Worm (Caenorhabditis elegans): ENCODE data around the gene C32D5.14.
A peak's percentile ranks its signal among the peaks of the same experiment; 100 is the strongest.

C32D5.14 gene

ce11 chrII:6331222-6331830 is 4.0 kb upstream of the C32D5.14 start, which contains the start of gene set-4 (continued):
- TF ChIP-seq Y48G9A.11 (GFP tag; IDR thresholded peaks at IDR 0.05) (no peak), unc-130 (GFP tag; optimal IDR thresholded peaks at IDR 0.05) (peak; percentile 48), lin-1 (GFP tag; IDR thresholded peaks at IDR 0.05) (peak; percentile 82; the same call in 1 of the 2 replicates), ctbp-1 (GFP tag; IDR thresholded peaks at IDR 0.05) (peak; percentile 88), unc-62 (GFP tag; optimal IDR thresholded peaks at IDR 0.05 in 1 of 2) (peak in 1 of 2 experiments; percentile 75), unc-62 (tag; optimal IDR thresholded peaks at IDR 0.05) (no peak), lin-39 (tag; optimal IDR thresholded peaks at IDR 0.05) (no peak), nhr-41 (GFP tag; IDR thresholded peaks at IDR 0.05) (peak; percentile 22; the same call in 1 of the 2 replicates), skn-1 (tag; optimal IDR thresholded peaks at IDR 0.05) (no peak), snpc-4 (tag; optimal IDR thresholded peaks at IDR 0.05) (no peak), F37D6.2 (tag; optimal IDR thresholded peaks at IDR 0.05) (peak; percentile 90), pqm-1 (tag; optimal IDR thresholded peaks at IDR 0.05) (peak; percentile 32), lim-7 (GFP tag; IDR thresholded peaks at IDR 0.05) (no peak), aha-1 (tag) (peak; percentile 99), zip-2 (tag; optimal IDR thresholded peaks at IDR 0.05) (no peak), arid-1 (GFP tag; conservative IDR thresholded peaks at IDR 0.05) (peak; percentile 37; the same call in 1 of the 2 replicates), zip-11 (GFP tag; IDR thresholded peaks at IDR 0.05) (no peak), zfp-2 (tag; optimal IDR thresholded peaks at IDR 0.05) (peak; percentile 52), T26A8.4 (GFP tag; IDR thresholded peaks at IDR 0.05) (peak; percentile 88), F10B5.3 (tag; optimal IDR thresholded peaks at IDR 0.05) (peak; percentile 41), Y5F2A.4 (GFP tag; optimal IDR thresholded peaks at IDR 0.05) (no peak), cey-2 (tag; optimal IDR thresholded peaks at IDR 0.05; ENCODE audit: borderline replicate concordance, insufficient read depth) (no peak), zfp-3 (GFP tag; conservative IDR thresholded peaks at IDR 0.05) (0 out of 2 replicates have a peak, but pooled peaks have one; percentile 65), ces-1 (GFP tag; optimal IDR thresholded peaks at IDR 0.05) (no peak), daf-19 (GFP tag; conservative IDR thresholded peaks at IDR 0.05) (0 out of 2 replicates have a peak, but pooled peaks have one; percentile 59), D1046.2 (GFP tag; IDR thresholded peaks at IDR 0.05) (no peak), nhr-28 (tag; optimal IDR thresholded peaks at IDR 0.05) (peak; percentile 86), egl-43 (GFP tag; IDR thresholded peaks at IDR 0.05) (no peak; the same call in 1 of the 2 replicates), mdl-1 (tag; optimal IDR thresholded peaks at IDR 0.05) (peak; percentile 19 to 94), lin-29 (GFP tag; IDR thresholded peaks at IDR 0.05) (0 out of 2 replicates have a peak, but pooled peaks have one; percentile 20), tra-1 (GFP tag; IDR thresholded peaks at IDR 0.05) (peak; percentile 87), gei-8 (GFP tag; optimal IDR thresholded peaks at IDR 0.05) (peak; percentile 35), nhr-102 (tag; optimal IDR thresholded peaks at IDR 0.05) (peak; percentile 87), ama-1 (optimal IDR thresholded peaks at IDR 0.05) (peak; percentile 69), zag-1 (tag; optimal IDR thresholded peaks at IDR 0.05) (no peak), ceh-44 (GFP tag; IDR thresholded peaks at IDR 0.05) (no peak), saeg-2 (GFP tag; IDR thresholded peaks at IDR 0.05) (no peak), madf-5 (GFP tag; IDR thresholded peaks at IDR 0.05) (no peak), dmd-8 (GFP tag; IDR thresholded peaks at IDR 0.05) (no peak), madf-9 (GFP tag; conservative IDR thresholded peaks at IDR 0.05) (peak; percentile 64; the same call in 1 of the 2 replicates), hlh-30 (tag; optimal IDR thresholded peaks at IDR 0.05; ENCODE audit: insufficient read depth) (peak; percentile 95), nhr-77 (tag; optimal IDR thresholded peaks at IDR 0.05) (peak; percentile 81), attf-4 (tag; optimal IDR thresholded peaks at IDR 0.05) (no peak), Y105C5A.15 (GFP tag; IDR thresholded peaks at IDR 0.05) (no peak), ceh-32 (tag; optimal IDR thresholded peaks at IDR 0.05; ENCODE audit: poor library complexity) (no peak), daf-8 (GFP tag; IDR thresholded peaks at IDR 0.05) (no peak), F49E8.2 (tag; optimal IDR thresholded peaks at IDR 0.05; ENCODE audit: borderline replicate concordance) (no peak), egl-27 (tag; optimal IDR thresholded peaks at IDR 0.05) (no peak), hlh-11 (tag; optimal IDR thresholded peaks at IDR 0.05) (peak; percentile 96), ZK337.2 (GFP tag; IDR thresholded peaks at IDR 0.05) (no peak), lin-15B (tag; optimal IDR thresholded peaks at IDR 0.05) (no peak)
